Worm (Caenorhabditis elegans) whole organism, late embryonic: ENCODE measurements around the gene Y43F8C.7.

Source experiments
- K09A11.1 ChIP-seq: sonication (generic microtip); optimal IDR thresholded peaks from 2 replicates; lab custom pipeline; 2017; ENCODE audit warnings: antibody characterized with exemption, mild to moderate bottlenecking, missing genetic modification characterization, missing compliant biosample characterization; ENCODE audit not compliant: insufficient read depth
- ama-1 ChIP-seq: fragments of 150-350 bp; optimal IDR thresholded peaks from 2 replicates; lab custom pipeline; 2014
- ceh-18 ChIP-seq: sonication (generic microtip); optimal IDR thresholded peaks from 2 replicates; lab custom pipeline; 2016; ENCODE audit warnings: missing genetic modification characterization, missing compliant biosample characterization
- dmd-4 ChIP-seq: sonication (generic microtip); optimal IDR thresholded peaks from 2 replicates; lab custom pipeline; 2016; ENCODE audit warnings: borderline replicate concordance, missing genetic modification characterization, missing compliant biosample characterization
- elt-2 ChIP-seq: sonication (generic microtip); optimal IDR thresholded peaks from 2 replicates; lab custom pipeline; 2016; ENCODE audit warnings: missing genetic modification reagents, missing genetic modification characterization, missing compliant biosample characterization
- ets-4 ChIP-seq: sonication (generic microtip); optimal IDR thresholded peaks from 2 replicates; lab custom pipeline; 2016; ENCODE audit warnings: missing genetic modification characterization, missing compliant biosample characterization
- mec-3 ChIP-seq: sonication (generic microtip); optimal IDR thresholded peaks from 2 replicates; lab custom pipeline; 2016; ENCODE audit warnings: borderline replicate concordance, missing genetic modification characterization, missing compliant biosample characterization
- pha-2 ChIP-seq: sonication (generic microtip); optimal IDR thresholded peaks from 2 replicates; lab custom pipeline; 2017; ENCODE audit warnings: mild to moderate bottlenecking, missing genetic modification characterization, missing compliant biosample characterization
- pha-4 ChIP-seq: fragments of 150-350 bp; optimal IDR thresholded peaks from 2 replicates; lab custom pipeline; 2018; ENCODE audit warnings: missing biosample characterization, missing genetic modification reagents, missing genetic modification characterization
- pqm-1 ChIP-seq: sonication (generic microtip); optimal IDR thresholded peaks from 2 replicates; lab custom pipeline; 2016; ENCODE audit warnings: missing genetic modification characterization, missing compliant biosample characterization
- pros-1 ChIP-seq: fragments of 150-350 bp; optimal IDR thresholded peaks from 2 replicates; lab custom pipeline; 2014; ENCODE audit warnings: missing biosample characterization, missing genetic modification reagents, missing genetic modification characterization
- ref-2 ChIP-seq: sonication (generic microtip); optimal IDR thresholded peaks from 2 replicates; lab custom pipeline; 2016; ENCODE audit warnings: missing genetic modification characterization, missing compliant biosample characterization
- sox-4 ChIP-seq: sonication (generic microtip); optimal IDR thresholded peaks from 2 replicates; lab custom pipeline; 2017; ENCODE audit warnings: mild to moderate bottlenecking, missing genetic modification characterization, inconsistent platforms, missing compliant biosample characterization
- zip-5 ChIP-seq: sonication (generic microtip); optimal IDR thresholded peaks from 2 replicates; lab custom pipeline; 2016; ENCODE audit warnings: missing genetic modification characterization, missing compliant biosample characterization

DNA sequence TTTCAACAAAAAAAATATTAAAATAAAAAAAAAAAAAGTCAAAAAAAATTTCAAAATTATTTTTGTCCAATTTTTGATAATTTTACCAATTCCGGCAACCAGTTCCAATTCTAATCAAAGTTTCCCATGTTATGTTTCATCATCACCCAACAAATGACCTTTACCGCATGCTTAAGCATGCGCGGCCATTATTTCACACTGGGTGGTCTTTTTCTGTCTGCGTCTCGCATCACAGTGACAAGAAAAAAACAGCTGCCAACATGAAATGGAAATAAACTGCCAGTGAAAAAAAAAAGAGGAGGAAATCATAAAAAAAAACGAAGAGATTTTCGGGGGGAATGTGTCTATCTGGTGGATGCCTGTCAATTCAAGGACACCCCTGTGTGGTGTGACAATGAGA lies 22.5 kb upstream of the Y43F8C.7 start:
- no peak for TF ChIP-seq ceh-18 (tag; lab: Kevin White, UChicago)
- TF ChIP-seq sox-4 (tag; lab: Kevin White, UChicago) = no peak
- TF ChIP-seq ama-1 = no peak
- TF ChIP-seq pha-4 (tag; lab: Kevin White, UChicago) = no peak
- no peak for TF ChIP-seq pros-1
- no peak for TF ChIP-seq mec-3 (tag; lab: Kevin White, UChicago)
- no peak for TF ChIP-seq dmd-4 (tag; lab: Kevin White, UChicago)
- no peak for TF ChIP-seq ets-4 (tag; lab: Kevin White, UChicago)
- TF ChIP-seq ref-2 (tag; lab: Kevin White, UChicago) = no peak
- no peak for TF ChIP-seq zip-5 (tag; lab: Kevin White, UChicago)
- TF ChIP-seq K09A11.1 (tag; lab: Kevin White, UChicago) = no peak
- TF ChIP-seq pqm-1 (tag; lab: Kevin White, UChicago) = no peak
- TF ChIP-seq elt-2 (tag; lab: Kevin White, UChicago) = no peak
- no peak for TF ChIP-seq pha-2
